Fruit fly (Drosophila melanogaster) whole organism, wandering third instar larva: ENCODE data around the gene CG7896.

ENCODE experiments used
- Abd-B ChIP-seq: fragments of >200 bp; optimal IDR thresholded peaks from 2 replicates; lab custom pipeline; 2017; ENCODE audit warnings: missing biosample characterization, missing genetic modification characterization
- CG32264 ChIP-seq: fragments of 200-800 bp; sonication (Bioruptor generic); optimal IDR thresholded peaks from 2 replicates; lab custom pipeline; 2016; ENCODE audit warnings: missing biosample characterization, missing genetic modification characterization
- Jra ChIP-seq: sonication (Bioruptor generic); optimal IDR thresholded peaks from 2 replicates; lab custom pipeline; 2016; ENCODE audit warnings: missing biosample characterization, missing genetic modification characterization
- Myc ChIP-seq: fragments of >200 bp; optimal IDR thresholded peaks from 2 replicates; lab custom pipeline; 2017
- ey ChIP-seq: fragments of 200-800 bp; sonication (Bioruptor generic); optimal IDR thresholded peaks from 2 replicates; lab custom pipeline; 2016; ENCODE audit warnings: missing biosample characterization, missing genetic modification characterization
- pan ChIP-seq: fragments of >200 bp; optimal IDR thresholded peaks from 2 replicates; lab custom pipeline; 2017

- no peak for TF ChIP-seq pan (lab: Kevin White, UChicago)
- TF ChIP-seq Jra (GFP tag; lab: Kevin White, UChicago) = no peak
- TF ChIP-seq CG32264 (GFP tag; lab: Kevin White, UChicago) = no peak
- TF ChIP-seq ey = no peak
- TF ChIP-seq Myc = no peak
- no peak for TF ChIP-seq Abd-B (GFP tag; lab: Kevin White, UChicago)
These were observed 660 bp downstream of the CG7896 start for dm6 chr3R:29983886-29984285.
